Comparison of ENCODE assay signal across 5 worm cellular contexts in genomic region chrIV:16995425-16995824, ce11.
TF ChIP-seq lines count a peak whose summit lies in the region.

TSS of gene rom-4 (plus strand) at chrIV:16995822.

TF ChIP-seq in whole organism, L1 larva, 84 proteins besides CTCF, POLR2A, EP300 and RAD21 (continues in another document):
- TF ChIP-seq lin-35 (GFP tag; optimal IDR thresholded peaks at IDR 0.05; lab: Kevin White, UChicago) (peak; percentile 97), ama-1 (optimal IDR thresholded peaks at IDR 0.05; lab: Kevin White, UChicago) (no peak), C16A3.4 (tag; optimal IDR thresholded peaks at IDR 0.05; lab: Kevin White, UChicago) (peak; percentile 56), pqm-1 (tag; optimal IDR thresholded peaks at IDR 0.05; lab: Kevin White, UChicago) (no peak), zag-1 (tag; optimal IDR thresholded peaks at IDR 0.05; lab: Kevin White, UChicago) (no peak), hpl-2 (GFP tag; optimal IDR thresholded peaks at IDR 0.05; lab: Kevin White, UChicago) (no peak), efl-3 (GFP tag; optimal IDR thresholded peaks at IDR 0.05; lab: Kevin White, UChicago) (no peak), nhr-19 (GFP tag; conservative IDR thresholded peaks at IDR 0.05; lab: Robert Waterston, UW) (peak; percentile 78), elt-3 (tag; optimal IDR thresholded peaks at IDR 0.05; lab: Kevin White, UChicago) (no peak), sup-37 (GFP tag; optimal IDR thresholded peaks at IDR 0.05; lab: Kevin White, UChicago) (peak; percentile 19), irx-1 (tag; optimal IDR thresholded peaks at IDR 0.05; lab: Kevin White, UChicago) (peak; percentile 89), nhr-76 (tag; optimal IDR thresholded peaks at IDR 0.05; lab: Kevin White, UChicago) (peak; percentile 11), lir-3 (tag; optimal IDR thresholded peaks at IDR 0.05; lab: Kevin White, UChicago; ENCODE audit: poor library complexity) (peak; percentile 95), isw-1 (GFP tag; IDR thresholded peaks at IDR 0.05; lab: Robert Waterston, UW) (peak; percentile 69), sox-4 (tag; optimal IDR thresholded peaks at IDR 0.05; lab: Kevin White, UChicago) (peak; percentile 78), snu-23 (GFP tag; optimal IDR thresholded peaks at IDR 0.05; lab: Kevin White, UChicago) (peak; percentile 85), nhr-11 (tag; optimal IDR thresholded peaks at IDR 0.05; lab: Kevin White, UChicago) (no peak), rnt-1 (tag; optimal IDR thresholded peaks at IDR 0.05; lab: Kevin White, UChicago) (peak; percentile 99), C34B4.2 (tag; optimal IDR thresholded peaks at IDR 0.05; lab: Kevin White, UChicago) (no peak)

TF ChIP-seq in whole organism, L3 larva, 47 proteins besides CTCF, POLR2A, EP300 and RAD21 (continues in another document):
- TF ChIP-seq unc-62 (GFP tag; optimal IDR thresholded peaks at IDR 0.05; lab: Kevin White, UChicago) = no peak
- TF ChIP-seq fos-1 (tag; optimal IDR thresholded peaks at IDR 0.05; lab: Kevin White, UChicago) = no peak
- TF ChIP-seq nfya-1 (tag; optimal IDR thresholded peaks at IDR 0.05; lab: Kevin White, UChicago; ENCODE audit: insufficient read depth) = peak; percentile 72
- no peak for TF ChIP-seq jun-1 (tag; optimal IDR thresholded peaks at IDR 0.05; lab: Kevin White, UChicago)
- TF ChIP-seq ceh-28 (tag; optimal IDR thresholded peaks at IDR 0.05; lab: Kevin White, UChicago) = peak; percentile 36
- TF ChIP-seq R02D3.7 (tag; optimal IDR thresholded peaks at IDR 0.05; lab: Kevin White, UChicago) = no peak
- TF ChIP-seq nhr-11 (tag; optimal IDR thresholded peaks at IDR 0.05; lab: Kevin White, UChicago) = no peak
- TF ChIP-seq fkh-10 (GFP tag; optimal IDR thresholded peaks at IDR 0.05; lab: Kevin White, UChicago) = no peak
- peak; percentile 54 for TF ChIP-seq hmg-11 (tag; optimal IDR thresholded peaks at IDR 0.05; lab: Kevin White, UChicago)
- TF ChIP-seq aly-2 (tag; optimal IDR thresholded peaks at IDR 0.05; lab: Kevin White, UChicago) = no peak
- TF ChIP-seq egl-5 (tag; optimal IDR thresholded peaks at IDR 0.05; lab: Kevin White, UChicago) = peak; percentile 34
- peak; percentile 17 for TF ChIP-seq lin-39 (tag; optimal IDR thresholded peaks at IDR 0.05; lab: Kevin White, UChicago)
- TF ChIP-seq daf-12 (tag; optimal IDR thresholded peaks at IDR 0.05; lab: Kevin White, UChicago) = no peak
- TF ChIP-seq skn-1 (tag; optimal IDR thresholded peaks at IDR 0.05; lab: Kevin White, UChicago) = no peak
- peak; percentile 91 for TF ChIP-seq snpc-4 (tag; optimal IDR thresholded peaks at IDR 0.05; lab: Kevin White, UChicago)
- TF ChIP-seq eor-1 (tag; optimal IDR thresholded peaks at IDR 0.05; lab: Kevin White, UChicago) = no peak
- peak; percentile 92 for TF ChIP-seq pha-4 (tag; optimal IDR thresholded peaks at IDR 0.05; lab: Kevin White, UChicago)
- TF ChIP-seq nhr-28 (tag; optimal IDR thresholded peaks at IDR 0.05; lab: Kevin White, UChicago) = no peak
- TF ChIP-seq lsy-12 (tag; optimal IDR thresholded peaks at IDR 0.05; lab: Kevin White, UChicago) = no peak
- TF ChIP-seq pqm-1 (tag; optimal IDR thresholded peaks at IDR 0.05; lab: Kevin White, UChicago) = no peak

TF ChIP-seq in whole organism, early embryonic, 17 proteins besides CTCF, POLR2A, EP300 and RAD21:
- TF ChIP-seq hmg-4 (GFP tag; optimal IDR thresholded peaks at IDR 0.05; lab: Kevin White, UChicago) (no peak), B0310.2 (tag; optimal IDR thresholded peaks at IDR 0.05; lab: Kevin White, UChicago) (no peak), sea-1 (GFP tag; conservative IDR thresholded peaks at IDR 0.05; lab: Robert Waterston, UW) (no peak), hmbx-1 (tag; optimal IDR thresholded peaks at IDR 0.05; lab: Kevin White, UChicago) (no peak), aly-1 (tag; optimal IDR thresholded peaks at IDR 0.05; lab: Kevin White, UChicago) (no peak), ama-1 (optimal IDR thresholded peaks at IDR 0.05; lab: Kevin White, UChicago) (no peak), tra-4 (tag; optimal IDR thresholded peaks at IDR 0.05; lab: Kevin White, UChicago) (no peak), F13C5.2 (tag; optimal IDR thresholded peaks at IDR 0.05; lab: Kevin White, UChicago) (no peak), tbx-11 (GFP tag; IDR thresholded peaks at IDR 0.05; lab: Robert Waterston, UW) (0 out of 2 replicates have a peak, but pooled peaks have one; percentile 37), tbx-37 (GFP tag; conservative IDR thresholded peaks at IDR 0.05; lab: Robert Waterston, UW) (peak; percentile 85), ceh-36 (tag; optimal IDR thresholded peaks at IDR 0.05; lab: Kevin White, UChicago) (no peak), hnd-1 (tag; optimal IDR thresholded peaks at IDR 0.05; lab: Kevin White, UChicago) (peak; percentile 28), flt-1 (GFP tag; IDR thresholded peaks at IDR 0.05; lab: Robert Waterston, UW) (no peak), scrt-1 (GFP tag; IDR thresholded peaks at IDR 0.05; lab: Robert Waterston, UW) (no peak), ceh-13 (GFP tag; optimal IDR thresholded peaks at IDR 0.05; lab: Kevin White, UChicago) (no peak), ets-7 (tag; optimal IDR thresholded peaks at IDR 0.05; lab: Kevin White, UChicago) (peak; percentile 38), pes-1 (GFP tag; IDR thresholded peaks at IDR 0.05; lab: Robert Waterston, UW) (peak; percentile 57; the same call in 1 of the 2 replicates)

TF ChIP-seq in whole organism, midembryonic, 9 proteins besides CTCF, POLR2A, EP300 and RAD21:
- TF ChIP-seq tab-1 (GFP tag; IDR thresholded peaks at IDR 0.05; lab: Robert Waterston, UW) (no peak), ztf-29 (GFP tag; IDR thresholded peaks at IDR 0.05; lab: Robert Waterston, UW) (no peak), T22C8.4 (GFP tag; IDR thresholded peaks at IDR 0.05; lab: Robert Waterston, UW) (peak; percentile 48; the same call in 1 of the 2 replicates), cog-1 (tag; optimal IDR thresholded peaks at IDR 0.05; lab: Kevin White, UChicago) (peak; percentile 28)

TF ChIP-seq in whole organism, young adult, 124 proteins besides CTCF, POLR2A, EP300 and RAD21 (continues in another document):
- TF ChIP-seq lin-40 (tag; optimal IDR thresholded peaks at IDR 0.05; lab: Kevin White, UChicago) = no peak
- no peak for TF ChIP-seq F10E7.11 (tag; optimal IDR thresholded peaks at IDR 0.05; lab: Kevin White, UChicago)
- no peak for TF ChIP-seq F57C9.4 (tag; optimal IDR thresholded peaks at IDR 0.05; lab: Kevin White, UChicago)
- TF ChIP-seq mcd-1 (GFP tag; IDR thresholded peaks at IDR 0.05; lab: Robert Waterston, UW) = no peak; the same call in none of the 2 replicates
- TF ChIP-seq madf-3 (GFP tag; IDR thresholded peaks at IDR 0.05; lab: Robert Waterston, UW) = no peak
- no peak for TF ChIP-seq ztf-18 (tag; optimal IDR thresholded peaks at IDR 0.05; lab: Kevin White, UChicago)
- TF ChIP-seq snpc-3.4 (tag; optimal IDR thresholded peaks at IDR 0.05; lab: Kevin White, UChicago) = peak; percentile 53
- no peak for TF ChIP-seq nhr-90 (tag; optimal IDR thresholded peaks at IDR 0.05; lab: Kevin White, UChicago)
- no peak for TF ChIP-seq lir-1 (GFP tag; conservative IDR thresholded peaks at IDR 0.05; lab: Robert Waterston, UW)
- TF ChIP-seq rec-8 (tag; optimal IDR thresholded peaks at IDR 0.05; lab: Kevin White, UChicago) = peak in 1 of 2 experiments; percentile 13
- peak; percentile 69 for TF ChIP-seq tbp1 (GFP tag; optimal IDR thresholded peaks at IDR 0.05; lab: Kevin White, UChicago)
- TF ChIP-seq mes-4 (tag; optimal IDR thresholded peaks at IDR 0.05; lab: Kevin White, UChicago) = no peak
- TF ChIP-seq him-1 (tag; optimal IDR thresholded peaks at IDR 0.05; lab: Kevin White, UChicago) = no peak
- TF ChIP-seq pbrm-1 (GFP tag; IDR thresholded peaks at IDR 0.05; lab: Robert Waterston, UW) = no peak
- TF ChIP-seq aptf-2 (GFP tag; conservative IDR thresholded peaks at IDR 0.05; lab: Robert Waterston, UW) = no peak
- no peak for TF ChIP-seq tlf-1 (GFP tag; optimal IDR thresholded peaks at IDR 0.05; lab: Kevin White, UChicago)
- TF ChIP-seq athp-1 (tag; optimal IDR thresholded peaks at IDR 0.05; lab: Kevin White, UChicago) = no peak
- peak; percentile 49 for TF ChIP-seq lsl-1 (GFP tag; optimal IDR thresholded peaks at IDR 0.05; lab: Kevin White, UChicago)
- no peak for TF ChIP-seq egl-44 (GFP tag; IDR thresholded peaks at IDR 0.05; lab: Robert Waterston, UW)
- TF ChIP-seq F57A8.1 (GFP tag; optimal IDR thresholded peaks at IDR 0.05; lab: Kevin White, UChicago) = no peak
- TF ChIP-seq Y56A3A.18 (GFP tag; IDR thresholded peaks at IDR 0.05; lab: Robert Waterston, UW) = no peak
- TF ChIP-seq ztf-28 (GFP tag; IDR thresholded peaks at IDR 0.05; lab: Robert Waterston, UW) = no peak
- TF ChIP-seq aptf-3 (GFP tag; IDR thresholded peaks at IDR 0.05; lab: Robert Waterston, UW) = no peak
- TF ChIP-seq nhr-179 (tag; optimal IDR thresholded peaks at IDR 0.05; lab: Kevin White, UChicago) = no peak
- no peak for TF ChIP-seq gei-17 (GFP tag; optimal IDR thresholded peaks at IDR 0.05; lab: Kevin White, UChicago)
- TF ChIP-seq zim-3 (tag; optimal IDR thresholded peaks at IDR 0.05; lab: Kevin White, UChicago) = no peak
- no peak for TF ChIP-seq C06A6.2 (GFP tag; conservative IDR thresholded peaks at IDR 0.05; lab: Robert Waterston, UW)
- no peak for TF ChIP-seq ekl-4 (GFP tag; IDR thresholded peaks at IDR 0.05; lab: Robert Waterston, UW)
- TF ChIP-seq ztf-22 (GFP tag; optimal IDR thresholded peaks at IDR 0.05; lab: Kevin White, UChicago) = no peak
- TF ChIP-seq attf-6 (GFP tag; IDR thresholded peaks at IDR 0.05; lab: Robert Waterston, UW) = peak; percentile 92
- TF ChIP-seq unc-130 (GFP tag; optimal IDR thresholded peaks at IDR 0.05; lab: Kevin White, UChicago) = peak; percentile 71
- TF ChIP-seq ztf-26 (tag; optimal IDR thresholded peaks at IDR 0.05; lab: Kevin White, UChicago) = no peak
- TF ChIP-seq let-607 (tag; optimal IDR thresholded peaks at IDR 0.05; lab: Kevin White, UChicago) = peak in 1 of 2 experiments; percentile 13
- TF ChIP-seq hlh-26 (GFP tag; conservative IDR thresholded peaks at IDR 0.05; lab: Robert Waterston, UW) = no peak
- peak; percentile 52; the same call in 1 of the 2 replicates for TF ChIP-seq D2030.7 (GFP tag; IDR thresholded peaks at IDR 0.05; lab: Robert Waterston, UW)
- TF ChIP-seq xnd-1 (tag; optimal IDR thresholded peaks at IDR 0.05; lab: Kevin White, UChicago) = no peak
- no peak for TF ChIP-seq let-526 (GFP tag; IDR thresholded peaks at IDR 0.05; lab: Robert Waterston, UW)
- TF ChIP-seq Y53G8AR.9 (GFP tag; conservative IDR thresholded peaks at IDR 0.05; lab: Robert Waterston, UW) = no peak
- TF ChIP-seq ceh-27 (GFP tag; optimal IDR thresholded peaks at IDR 0.05; lab: Kevin White, UChicago) = no peak
- no peak for TF ChIP-seq fkh-3 (tag; optimal IDR thresholded peaks at IDR 0.05; lab: Kevin White, UChicago)
- peak; percentile 5 for TF ChIP-seq F23B12.7 (tag; optimal IDR thresholded peaks at IDR 0.05; lab: Kevin White, UChicago; ENCODE audit: insufficient read depth)
- TF ChIP-seq lsy-27 (tag; optimal IDR thresholded peaks at IDR 0.05; lab: Kevin White, UChicago; ENCODE audit: borderline replicate concordance, insufficient read depth) = no peak

Comparison
In these comparisons a context has a peak if more than half of its experiments do, and no peak if none do; other contexts are left out.
1. Of the 8 proteins assayed by ChIP-seq in both whole organism, young adult and whole organism, L1 larva: peak only in whole organism, young adult: none; only in whole organism, L1 larva: nhr-90; in both: dpl-1, efl-1, snpc-4 and unc-130; in neither: 2; mixed calls (peak in some experiments, not most) for 1.